Fruit fly (Drosophila melanogaster) whole organism, embryonic: ENCODE data around the gene CG18213.

Experiments used
- CG17328 ChIP-seq: fragments of 200-800 bp; sonication (Bioruptor generic); IDR thresholded peaks from 2 replicates; pipeline ENCODE4 v1.3.6; 2022; ENCODE audit warnings: missing biosample characterization, missing genetic modification characterization
- CG8290 ChIP-seq, 3 experiments: fragments of 200-800 bp; sonication (Bioruptor generic); optimal IDR thresholded peaks; 2 replicates each; lab custom pipeline; 2016 to 2019; ENCODE audit warnings: missing biosample characterization in 3 of 3, missing genetic modification characterization in 3 of 3, mild to moderate bottlenecking in 2 of 3, moderate library complexity in 1 of 3
- Doc3 ChIP-seq: fragments of 200-800 bp; sonication (Bioruptor generic); IDR thresholded peaks from 3 replicates; pipeline ENCODE4 v1.3.6; 2022; ENCODE audit warnings: missing biosample characterization, missing genetic modification characterization; ENCODE audit not compliant: partially characterized antibody
- emc ChIP-seq: fragments of 200-800 bp; sonication (Bioruptor generic); optimal IDR thresholded peaks from 2 replicates; lab custom pipeline; 2016; ENCODE audit warnings: missing biosample characterization, missing genetic modification characterization
- fru ChIP-seq: fragments of >200 bp; optimal IDR thresholded peaks from 2 replicates; lab custom pipeline; 2017
- gcm2 ChIP-seq: fragments of 200-800 bp; sonication (Bioruptor generic); optimal IDR thresholded peaks from 2 replicates; lab custom pipeline; 2016; ENCODE audit warnings: missing biosample characterization, missing genetic modification characterization
- hth ChIP-seq: fragments of >200 bp; optimal IDR thresholded peaks from 2 replicates; lab custom pipeline; 2017; ENCODE audit warnings: inconsistent platforms
- pum ChIP-seq: fragments of 200-800 bp; sonication (Bioruptor generic); optimal IDR thresholded peaks from 2 replicates; lab custom pipeline; 2016; ENCODE audit warnings: missing biosample characterization, missing genetic modification characterization
- scrt ChIP-seq: fragments of 200-800 bp; sonication (Bioruptor generic); optimal IDR thresholded peaks from 2 replicates; lab custom pipeline; 2018; ENCODE audit warnings: missing biosample characterization, mild to moderate bottlenecking, missing genetic modification characterization, moderate library complexity
- wor ChIP-seq: fragments of 200-800 bp; sonication (Bioruptor generic); IDR thresholded peaks from 2 replicates; pipeline ENCODE4 v1.3.6; 2022; ENCODE audit warnings: missing biosample characterization, missing genetic modification characterization

DNA sequence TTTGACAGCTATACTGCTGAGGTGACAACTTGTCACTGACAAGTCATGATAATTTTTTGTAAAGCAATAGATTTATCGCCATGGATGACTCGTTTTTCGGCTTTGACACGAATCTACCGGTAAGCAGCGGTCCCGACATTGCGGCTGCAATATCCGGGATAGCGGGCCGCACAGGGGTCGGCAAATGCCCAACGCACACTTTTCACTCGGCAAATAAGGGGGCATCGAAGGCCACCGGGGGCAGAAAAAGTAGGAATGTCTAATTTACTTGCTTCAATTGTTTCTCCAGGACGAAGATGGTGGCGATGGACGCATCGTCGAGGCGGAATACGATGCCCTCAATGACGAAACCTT lies 3.5 kb upstream of the CG18213 start:
- TF ChIP-seq CG17328 (0 out of 2 replicates have a peak, but pooled peaks have one; percentile 16), hth (lab: Kevin White, UChicago) (no peak), scrt (no peak), fru (lab: Kevin White, UChicago) (no peak), gcm2 (no peak), wor (GFP tag; lab: Robert Waterston, UW) (no peak), pum (GFP tag; lab: Kevin White, UChicago) (no peak), CG8290 (GFP tag; optimal IDR thresholded peaks at IDR 0.05; lab: Kevin White, UChicago) (no peak), CG8290 (tag; optimal IDR thresholded peaks at IDR 0.05; lab: Kevin White, UChicago) (no peak), emc (GFP tag; lab: Kevin White, UChicago) (no peak), Doc3 (GFP tag; lab: Robert Waterston, UW) (0 out of 3 replicates have a peak, but pooled peaks have one; percentile 5)
